Fruit fly (Drosophila melanogaster): ENCODE results near the gene AIF.

- no peak for TF ChIP-seq Lpt (GFP tag; optimal IDR thresholded peaks at IDR 0.05)
- TF ChIP-seq CG3919 (GFP tag; optimal IDR thresholded peaks at IDR 0.05), result no peak
- no peak for TF ChIP-seq CG9139 (GFP tag; optimal IDR thresholded peaks at IDR 0.05)
These were observed 20.0 kb downstream of the AIF start for dm6 chr2L:2171366-2172078.
